Worm (Caenorhabditis elegans) whole organism, L1 larva: ENCODE results near the gene mrck-1.
A peak's percentile ranks its signal among the peaks of the same experiment; 100 is the strongest.

Source experiments
- C16A3.4 ChIP-seq: fragments of 150-350 bp; optimal IDR thresholded peaks from 2 replicates; lab custom pipeline; 2014; ENCODE audit warnings: missing biosample characterization, missing genetic modification characterization
- C34B4.2 ChIP-seq: sonication (generic microtip); optimal IDR thresholded peaks from 2 replicates; lab custom pipeline; 2017; ENCODE audit warnings: mild to moderate bottlenecking, missing genetic modification characterization, missing compliant biosample characterization
- F16B12.6 ChIP-seq: fragments of 150-350 bp; optimal IDR thresholded peaks from 2 replicates; lab custom pipeline; 2014; ENCODE audit warnings: missing biosample characterization, missing genetic modification characterization
- Y116A8C.19 ChIP-seq: sonication (generic microtip); optimal IDR thresholded peaks from 2 replicates; lab custom pipeline; 2016; ENCODE audit warnings: missing compliant biosample characterization, missing genetic modification characterization, borderline replicate concordance
- blmp-1 ChIP-seq: fragments of 150-350 bp; optimal IDR thresholded peaks from 2 replicates; lab custom pipeline; 2014; ENCODE audit warnings: missing biosample characterization, missing genetic modification characterization
- ceh-63 ChIP-seq: fragments of 200-800 bp; sonication (Bioruptor generic); optimal IDR thresholded peaks from 2 replicates; lab custom pipeline; 2018; ENCODE audit warnings: mild to moderate bottlenecking, missing genetic modification characterization, missing compliant biosample characterization
- ceh-8 ChIP-seq: fragments of 200-800 bp; sonication (Bioruptor generic); optimal IDR thresholded peaks from 2 replicates; lab custom pipeline; 2018; ENCODE audit warnings: mild to moderate bottlenecking, missing genetic modification characterization, moderate library complexity, missing compliant biosample characterization
- ces-1 ChIP-seq: fragments of 150-350 bp; optimal IDR thresholded peaks from 2 replicates; lab custom pipeline; 2014; ENCODE audit warnings: missing biosample characterization, missing genetic modification reagents, missing genetic modification characterization
- dpl-1 ChIP-seq, 3 experiments: fragments of 150-350 bp in 2 of 3; sonication (generic microtip) in 1 of 3; optimal IDR thresholded peaks; 2 replicates each; lab custom pipeline; 2014 to 2017; ENCODE audit warnings: missing biosample characterization in 3 of 3, missing genetic modification characterization in 3 of 3, missing genetic modification reagents in 3 of 3
- dsc-1 ChIP-seq: sonication (generic microtip); optimal IDR thresholded peaks from 2 replicates; lab custom pipeline; 2016; ENCODE audit warnings: mild to moderate bottlenecking, missing genetic modification characterization, missing compliant biosample characterization
- egl-13 ChIP-seq: sonication (generic microtip); optimal IDR thresholded peaks from 2 replicates; lab custom pipeline; 2016; ENCODE audit warnings: missing genotype, missing genetic modification reagents, missing genetic modification characterization, missing compliant biosample characterization
- elt-2 ChIP-seq: sonication (generic microtip); optimal IDR thresholded peaks from 2 replicates; lab custom pipeline; 2016; ENCODE audit warnings: missing genetic modification characterization, mild to moderate bottlenecking, inconsistent platforms, missing compliant biosample characterization, missing genetic modification reagents
- ets-5 ChIP-seq: fragments of 200-800 bp; sonication (Bioruptor generic); IDR thresholded peaks from 2 replicates; pipeline ENCODE4 v1.3.6; 2022; ENCODE audit warnings: missing genetic modification characterization, missing compliant biosample characterization
- fkh-8 ChIP-seq: sonication (generic microtip); optimal IDR thresholded peaks from 2 replicates; lab custom pipeline; 2016; ENCODE audit warnings: mild to moderate bottlenecking, missing genetic modification characterization, missing compliant biosample characterization
- grh-1 ChIP-seq: fragments of 200-800 bp; sonication (Bioruptor generic); IDR thresholded peaks from 2 replicates; pipeline ENCODE4 v1.3.6; 2022; ENCODE audit warnings: missing genetic modification reagents, missing genetic modification characterization, missing compliant biosample characterization
- lin-14 ChIP-seq: fragments of 200-800 bp; sonication (Bioruptor generic); optimal IDR thresholded peaks from 2 replicates; lab custom pipeline; 2018; ENCODE audit warnings: mild to moderate bottlenecking, missing genetic modification characterization, moderate library complexity, missing compliant biosample characterization
- lin-35 ChIP-seq, 2 experiments: fragments of 150-350 bp; optimal IDR thresholded peaks; 2 replicates each; lab custom pipeline; 2014; ENCODE audit warnings: missing biosample characterization in 2 of 2, missing genetic modification characterization in 2 of 2, missing genetic modification reagents in 2 of 2
- lir-3 ChIP-seq: sonication (generic microtip); optimal IDR thresholded peaks from 2 replicates; lab custom pipeline; 2016; ENCODE audit warnings: mild to moderate bottlenecking, missing genetic modification characterization, moderate library complexity, missing compliant biosample characterization; ENCODE audit not compliant: poor library complexity
- lsy-2 ChIP-seq, 2 experiments: fragments of 150-350 bp; optimal IDR thresholded peaks; 2 replicates each; lab custom pipeline; 2014; ENCODE audit warnings: missing biosample characterization in 2 of 2, missing genetic modification characterization in 2 of 2
- nhr-12 ChIP-seq: sonication (generic microtip); optimal IDR thresholded peaks from 2 replicates; lab custom pipeline; 2017; ENCODE audit warnings: missing biosample characterization, missing genetic modification characterization
- nhr-19 ChIP-seq: fragments of 200-800 bp; sonication (Bioruptor generic); conservative IDR thresholded peaks from 2 replicates; pipeline ENCODE4 v1.3.6; 2022; ENCODE audit warnings: missing genetic modification characterization, missing compliant biosample characterization
- nhr-20 ChIP-seq: sonication (generic microtip); optimal IDR thresholded peaks from 2 replicates; lab custom pipeline; 2016; ENCODE audit warnings: mild to moderate bottlenecking, missing genetic modification characterization, missing compliant biosample characterization
- nhr-76 ChIP-seq: sonication (generic microtip); optimal IDR thresholded peaks from 2 replicates; lab custom pipeline; 2017; ENCODE audit warnings: missing biosample characterization, missing genetic modification characterization
- nhr-77 ChIP-seq: fragments of 150-350 bp; optimal IDR thresholded peaks from 2 replicates; lab custom pipeline; 2014; ENCODE audit warnings: missing biosample characterization, missing genetic modification characterization
- nhr-85 ChIP-seq: sonication (generic microtip); peaks from one replicate; lab custom pipeline; 2016; ENCODE audit warnings: missing genetic modification characterization, inconsistent platforms, missing compliant biosample characterization
- pag-3 ChIP-seq: sonication (generic microtip); optimal IDR thresholded peaks from 2 replicates; lab custom pipeline; 2017; ENCODE audit warnings: missing genetic modification characterization, mild to moderate bottlenecking, missing compliant biosample characterization, antibody characterized with exemption, borderline replicate concordance; ENCODE audit not compliant: insufficient read depth
- pqm-1 ChIP-seq: sonication (generic microtip); optimal IDR thresholded peaks from 3 replicates; lab custom pipeline; 2017; ENCODE audit warnings: missing biosample characterization, missing genetic modification characterization
- snu-23 ChIP-seq: sonication (generic microtip); optimal IDR thresholded peaks from 2 replicates; lab custom pipeline; 2016; ENCODE audit warnings: missing genetic modification characterization, missing compliant biosample characterization
- sup-37 ChIP-seq: fragments of 200-800 bp; sonication (Bioruptor generic); optimal IDR thresholded peaks from 2 replicates; lab custom pipeline; 2018; ENCODE audit warnings: mild to moderate bottlenecking, missing genetic modification characterization, missing compliant biosample characterization
- swsn-7 ChIP-seq: sonication (generic microtip); optimal IDR thresholded peaks from 2 replicates; lab custom pipeline; 2016; ENCODE audit warnings: missing genetic modification characterization, missing compliant biosample characterization
- tlp-1 ChIP-seq: fragments of 150-350 bp; optimal IDR thresholded peaks from 2 replicates; lab custom pipeline; 2014; ENCODE audit warnings: missing biosample characterization, missing genetic modification characterization
- unc-30 ChIP-seq: sonication (generic microtip); optimal IDR thresholded peaks from 2 replicates; lab custom pipeline; 2017; ENCODE audit warnings: missing biosample characterization, missing genetic modification characterization
- unc-62 ChIP-seq: fragments of 150-350 bp; optimal IDR thresholded peaks from 2 replicates; lab custom pipeline; 2014; ENCODE audit warnings: missing biosample characterization, missing genetic modification reagents, missing genetic modification characterization
- unc-98 ChIP-seq: fragments of 200-800 bp; sonication (Bioruptor generic); IDR thresholded peaks from 2 replicates; pipeline ENCODE4 v1.3.6; 2022; ENCODE audit warnings: missing genetic modification characterization, missing compliant biosample characterization
- vab-15 ChIP-seq: sonication (generic microtip); optimal IDR thresholded peaks from 2 replicates; lab custom pipeline; 2017; ENCODE audit warnings: missing genotype, mild to moderate bottlenecking, missing genetic modification characterization, missing compliant biosample characterization
- zag-1 ChIP-seq: fragments of 150-350 bp; optimal IDR thresholded peaks from 2 replicates; lab custom pipeline; 2014; ENCODE audit warnings: missing biosample characterization, missing genetic modification characterization
- zip-4 ChIP-seq: fragments of 200-800 bp; sonication (Bioruptor generic); optimal IDR thresholded peaks from 2 replicates; lab custom pipeline; 2018; ENCODE audit warnings: mild to moderate bottlenecking, missing genetic modification characterization, moderate library complexity, missing compliant biosample characterization
- ztf-4 ChIP-seq: fragments of 150-350 bp; optimal IDR thresholded peaks from 2 replicates; lab custom pipeline; 2014; ENCODE audit warnings: missing biosample characterization, missing genetic modification characterization

mrck-1 gene

DNA sequence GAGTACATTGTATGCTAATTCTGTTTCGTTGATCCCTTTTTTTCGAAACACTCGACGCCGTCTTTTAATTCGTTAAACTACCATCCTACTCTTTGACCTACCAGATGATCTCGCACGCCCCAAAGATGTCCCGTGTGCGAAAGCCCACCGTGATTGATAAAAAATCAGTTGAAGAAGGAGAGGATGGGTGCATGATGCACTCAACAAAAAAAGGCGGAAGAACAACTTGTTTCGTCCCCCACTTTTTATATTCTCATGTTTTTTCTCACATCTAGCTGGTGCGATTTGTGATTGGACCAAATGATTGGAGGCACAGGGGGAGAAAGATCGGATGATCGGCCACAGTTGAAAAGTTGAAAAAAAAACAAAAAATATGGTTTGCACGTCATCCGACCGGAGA, 28.7 kb downstream of the mrck-1 start (continued):
- TF ChIP-seq tlp-1 (tag; lab: Kevin White, UChicago) (no peak), sup-37 (GFP tag; lab: Kevin White, UChicago) (no peak), ces-1 (GFP tag; lab: Kevin White, UChicago) (no peak), nhr-19 (GFP tag; lab: Robert Waterston, UW) (peak; percentile 16; the same call in 1 of the 2 replicates), lin-35 (GFP tag; optimal IDR thresholded peaks at IDR 0.05; lab: Kevin White, UChicago) (peak in 1 of 2 experiments; percentile 20), zag-1 (tag; lab: Kevin White, UChicago) (no peak), pag-3 (tag; lab: Kevin White, UChicago) (no peak), nhr-20 (tag; lab: Kevin White, UChicago) (peak; percentile 73), lin-14 (GFP tag; lab: Kevin White, UChicago) (peak; percentile 57), nhr-77 (tag; lab: Kevin White, UChicago) (no peak), ceh-63 (no peak), unc-98 (GFP tag; lab: Robert Waterston, UW) (no peak), unc-30 (tag; lab: Kevin White, UChicago) (no peak), C34B4.2 (tag; lab: Kevin White, UChicago) (no peak), grh-1 (GFP tag; lab: Robert Waterston, UW) (0 out of 2 replicates have a peak, but pooled peaks have one; percentile 23), F16B12.6 (tag; lab: Kevin White, UChicago) (no peak), vab-15 (no peak), swsn-7 (tag; lab: Kevin White, UChicago) (no peak), dsc-1 (no peak), unc-62 (GFP tag; lab: Kevin White, UChicago) (no peak), nhr-85 (tag; lab: Kevin White, UChicago) (peak; percentile 91), lir-3 (no peak), ceh-8 (GFP tag; lab: Kevin White, UChicago) (no peak), nhr-12 (tag; lab: Kevin White, UChicago) (no peak), nhr-76 (tag; lab: Kevin White, UChicago) (no peak)

ce11 chrV:6234876-6235275, 32.2 kb downstream of the mrck-1 start, which contains the start of gene K08B12.3:
Gene K08B12.3 (plus strand): TSS chrV:6235176.
- peak in 1 of 3 experiments; percentile 13 for TF ChIP-seq dpl-1 (GFP tag; optimal IDR thresholded peaks at IDR 0.05; lab: Kevin White, UChicago)
- peak in 1 of 2 experiments; percentile 11 for TF ChIP-seq lsy-2 (tag; optimal IDR thresholded peaks at IDR 0.05; lab: Kevin White, UChicago)
- no peak for TF ChIP-seq C34B4.2 (tag; lab: Kevin White, UChicago)
- TF ChIP-seq C16A3.4 (tag; lab: Kevin White, UChicago): peak; percentile 3
- TF ChIP-seq lin-35 (GFP tag; optimal IDR thresholded peaks at IDR 0.05; lab: Kevin White, UChicago): peak in 1 of 2 experiments; percentile 26
- no peak for TF ChIP-seq nhr-20 (tag; lab: Kevin White, UChicago)
- peak; percentile 19 for TF ChIP-seq blmp-1 (tag; lab: Kevin White, UChicago)
- peak; percentile 23 for TF ChIP-seq snu-23

ce11 chrV:6233952-6234351, 33.1 kb downstream of the mrck-1 start:
- TF ChIP-seq lsy-2 (tag; optimal IDR thresholded peaks at IDR 0.05; lab: Kevin White, UChicago) (no peak), zip-4 (GFP tag; lab: Kevin White, UChicago) (no peak), ztf-4 (tag; lab: Kevin White, UChicago) (no peak), nhr-85 (tag; lab: Kevin White, UChicago) (peak; percentile 72), ets-5 (GFP tag; lab: Robert Waterston, UW) (no peak), pqm-1 (tag; lab: Kevin White, UChicago) (no peak), unc-98 (GFP tag; lab: Robert Waterston, UW) (no peak), zag-1 (tag; lab: Kevin White, UChicago) (no peak), blmp-1 (tag; lab: Kevin White, UChicago) (peak; percentile 47), fkh-8 (tag; lab: Kevin White, UChicago) (no peak), Y116A8C.19 (tag; lab: Kevin White, UChicago) (no peak), lin-14 (GFP tag; lab: Kevin White, UChicago) (peak; percentile 3), elt-2 (no peak), egl-13 (tag; lab: Kevin White, UChicago) (no peak)
